Fruit fly (Drosophila melanogaster) whole organism, embryonic: ENCODE results near the gene CG11436.

Source experiments
- ATbp ChIP-seq: fragments of 200-800 bp; sonication (Bioruptor generic); optimal IDR thresholded peaks from 2 replicates; lab custom pipeline; 2017; ENCODE audit warnings: missing biosample characterization, mild to moderate bottlenecking, missing genetic modification characterization, missing genetic modification reagents
- Ada2b ChIP-seq: fragments of 200-800 bp; sonication (Bioruptor generic); IDR thresholded peaks from 2 replicates; pipeline ENCODE4 v1.3.6; 2022; ENCODE audit warnings: missing biosample characterization, missing genetic modification characterization
- Antp ChIP-seq: fragments of 200-800 bp; sonication (Bioruptor generic); optimal IDR thresholded peaks from 3 replicates; lab custom pipeline; 2016; ENCODE audit warnings: missing biosample characterization, missing genetic modification characterization
- Atf3 ChIP-seq: fragments of 200-800 bp; sonication (Bioruptor generic); optimal IDR thresholded peaks from 3 replicates; lab custom pipeline; 2016; ENCODE audit warnings: missing biosample characterization, missing genetic modification characterization
- CG12219 ChIP-seq: fragments of 200-800 bp; sonication (Bioruptor generic); optimal IDR thresholded peaks from 3 replicates; lab custom pipeline; 2018; ENCODE audit warnings: missing biosample characterization, mild to moderate bottlenecking, missing genetic modification characterization
- CG1233 ChIP-seq: fragments of 200-800 bp; sonication (Bioruptor generic); optimal IDR thresholded peaks from 4 replicates; lab custom pipeline; 2018; ENCODE audit warnings: missing biosample characterization, mild to moderate bottlenecking, missing genetic modification characterization
- CG12744 ChIP-seq: fragments of 200-800 bp; sonication (Bioruptor generic); optimal IDR thresholded peaks from 2 replicates; lab custom pipeline; 2016; ENCODE audit warnings: missing biosample characterization, missing genetic modification characterization
- CG14667 ChIP-seq: fragments of 200-800 bp; sonication (Bioruptor generic); IDR thresholded peaks from 2 replicates; pipeline ENCODE4 v1.3.6; 2022; ENCODE audit warnings: missing biosample characterization, missing genetic modification characterization
- CG14710 ChIP-seq: fragments of 200-800 bp; sonication (Bioruptor generic); optimal IDR thresholded peaks from 3 replicates; lab custom pipeline; 2019; ENCODE audit warnings: missing biosample characterization, mild to moderate bottlenecking, missing genetic modification characterization, moderate library complexity
- CG17612 ChIP-seq: fragments of 200-800 bp; sonication (Bioruptor generic); IDR thresholded peaks from 2 replicates; pipeline ENCODE4 v1.3.6; 2022; ENCODE audit warnings: missing biosample characterization, missing genetic modification characterization
- CG17802 ChIP-seq: fragments of 200-800 bp; sonication (Bioruptor generic); optimal IDR thresholded peaks from 2 replicates; lab custom pipeline; 2018; ENCODE audit warnings: missing biosample characterization, mild to moderate bottlenecking, missing genetic modification characterization, moderate library complexity
- CG18011 ChIP-seq: fragments of 200-800 bp; sonication (Bioruptor generic); optimal IDR thresholded peaks from 2 replicates; lab custom pipeline; 2017; ENCODE audit warnings: missing biosample characterization, missing genetic modification characterization, mild to moderate bottlenecking, moderate library complexity, missing genotype
- CG2199 ChIP-seq: fragments of 200-800 bp; sonication (Bioruptor generic); IDR thresholded peaks from 3 replicates; pipeline ENCODE4 v1.3.6; 2022; ENCODE audit warnings: missing biosample characterization, missing genetic modification characterization
- CG2875 ChIP-seq: fragments of 200-800 bp; sonication (Bioruptor generic); optimal IDR thresholded peaks from 2 replicates; lab custom pipeline; 2017; ENCODE audit warnings: missing biosample characterization, mild to moderate bottlenecking, missing genetic modification characterization, missing genetic modification reagents
- CG34422 ChIP-seq: fragments of 200-800 bp; sonication (Bioruptor generic); IDR thresholded peaks from 3 replicates; pipeline ENCODE4 v1.3.6; 2022; ENCODE audit warnings: missing biosample characterization, missing genetic modification characterization
- CG4282 ChIP-seq: fragments of 200-800 bp; sonication (Bioruptor generic); optimal IDR thresholded peaks from 2 replicates; lab custom pipeline; 2016; ENCODE audit warnings: missing biosample characterization, missing genetic modification characterization
- CG4328 ChIP-seq: fragments of 200-800 bp; sonication (Bioruptor generic); optimal IDR thresholded peaks from 3 replicates; lab custom pipeline; 2017; ENCODE audit warnings: missing biosample characterization, missing genetic modification reagents, missing genetic modification characterization
- CG4730 ChIP-seq: fragments of 200-800 bp; sonication (Bioruptor generic); IDR thresholded peaks from 2 replicates; pipeline ENCODE4 v1.3.6; 2022; ENCODE audit warnings: missing biosample characterization, missing genetic modification characterization
- CG4854 ChIP-seq: fragments of 200-800 bp; sonication (Bioruptor generic); optimal IDR thresholded peaks from 2 replicates; lab custom pipeline; 2016; ENCODE audit warnings: missing biosample characterization, missing genetic modification characterization, inconsistent platforms
- CG5245 ChIP-seq: fragments of 200-800 bp; sonication (Bioruptor generic); optimal IDR thresholded peaks from 3 replicates; lab custom pipeline; 2016; ENCODE audit warnings: missing biosample characterization, missing genetic modification characterization
- CG7372 ChIP-seq: fragments of 200-800 bp; sonication (Bioruptor generic); IDR thresholded peaks from 2 replicates; pipeline ENCODE4 v1.3.6; 2022; ENCODE audit warnings: missing biosample characterization, missing genetic modification characterization
- CG7745 ChIP-seq: fragments of 200-800 bp; sonication (Bioruptor generic); optimal IDR thresholded peaks from 2 replicates; lab custom pipeline; 2018; ENCODE audit warnings: missing biosample characterization, mild to moderate bottlenecking, missing genetic modification characterization, moderate library complexity
- CG7987 ChIP-seq: fragments of 200-800 bp; sonication (Bioruptor generic); optimal IDR thresholded peaks from 2 replicates; lab custom pipeline; 2018; ENCODE audit warnings: missing biosample characterization, mild to moderate bottlenecking, missing genetic modification characterization, moderate library complexity
- Dfd ChIP-seq, 2 experiments: fragments of >200 bp; optimal IDR thresholded peaks; 2 replicates each; lab custom pipeline; 2017; ENCODE audit warnings: missing biosample characterization in 2 of 2, missing genetic modification characterization in 2 of 2
- Ets65A ChIP-seq: fragments of 200-800 bp; sonication (Bioruptor generic); peaks from one replicate; lab custom pipeline; 2016; ENCODE audit warnings: missing biosample characterization, missing genetic modification characterization
- H2.0 ChIP-seq: fragments of 200-800 bp; sonication (Bioruptor generic); IDR thresholded peaks from 2 replicates; pipeline ENCODE4 v1.3.6; 2022; ENCODE audit warnings: missing biosample characterization, missing genetic modification characterization
- Hand ChIP-seq: fragments of 200-800 bp; sonication (Bioruptor generic); optimal IDR thresholded peaks from 2 replicates; lab custom pipeline; 2017; ENCODE audit warnings: mild to moderate bottlenecking, missing biosample characterization, missing genetic modification reagents, missing genetic modification characterization
- HmgZ ChIP-seq: fragments of 200-800 bp; sonication (Bioruptor generic); optimal IDR thresholded peaks from 2 replicates; lab custom pipeline; 2018; ENCODE audit warnings: missing biosample characterization, mild to moderate bottlenecking, missing genetic modification characterization
- Hmr ChIP-seq: fragments of 200-800 bp; sonication (Bioruptor generic); optimal IDR thresholded peaks from 3 replicates; lab custom pipeline; 2017; ENCODE audit warnings: mild to moderate bottlenecking, missing biosample characterization, missing genetic modification reagents, missing genetic modification characterization
- Hr51 ChIP-seq, 2 experiments: fragments of 200-800 bp; sonication (Bioruptor generic); optimal IDR thresholded peaks; 2 replicates in 1 of 2; 3 replicates in 1 of 2; lab custom pipeline; 2016 to 2018; ENCODE audit warnings: missing biosample characterization in 2 of 2, missing genetic modification characterization in 2 of 2, mild to moderate bottlenecking in 1 of 2, moderate library complexity in 1 of 2
- Kr ChIP-seq: fragments of 200-800 bp; sonication (Bioruptor generic); optimal IDR thresholded peaks from 2 replicates; lab custom pipeline; 2017; ENCODE audit warnings: missing biosample characterization, mild to moderate bottlenecking, missing genetic modification characterization
- Trl ChIP-seq, 3 experiments: fragments of >200 bp in 2 of 3; fragments of 200-800 bp in 1 of 3; sonication (Bioruptor generic) in 1 of 3; optimal IDR thresholded peaks; 2 replicates in 1 of 3; 3 replicates in 2 of 3; lab custom pipeline; 2016 to 2017; ENCODE audit warnings: missing biosample characterization in 1 of 3, missing genetic modification characterization in 1 of 3
- Xbp1 ChIP-seq: fragments of 200-800 bp; sonication (Bioruptor generic); optimal IDR thresholded peaks from 3 replicates; lab custom pipeline; 2016; ENCODE audit warnings: missing biosample characterization, mild to moderate bottlenecking, missing genetic modification characterization
- ato ChIP-seq: fragments of 200-800 bp; sonication (Bioruptor generic); IDR thresholded peaks from 2 replicates; pipeline ENCODE4 v1.3.6; 2022; ENCODE audit warnings: missing biosample characterization, missing genetic modification characterization; ENCODE audit not compliant: partially characterized antibody
- chm ChIP-seq: fragments of 200-800 bp; sonication (Bioruptor generic); IDR thresholded peaks from 2 replicates; pipeline ENCODE4 v1.3.6; 2022; ENCODE audit warnings: missing biosample characterization, missing genetic modification characterization
- chn ChIP-seq: fragments of 200-800 bp; sonication (Bioruptor generic); optimal IDR thresholded peaks from 2 replicates; lab custom pipeline; 2016; ENCODE audit warnings: missing biosample characterization, missing genetic modification characterization
- dmrt11E ChIP-seq: fragments of 200-800 bp; sonication (Bioruptor generic); optimal IDR thresholded peaks from 3 replicates; lab custom pipeline; 2018; ENCODE audit warnings: missing biosample characterization, mild to moderate bottlenecking, missing genetic modification characterization, moderate library complexity
- gsb-n ChIP-seq: fragments of 200-800 bp; sonication (Bioruptor generic); optimal IDR thresholded peaks from 3 replicates; lab custom pipeline; 2018; ENCODE audit warnings: missing biosample characterization, mild to moderate bottlenecking, missing genetic modification characterization
- ham ChIP-seq: fragments of 200-800 bp; sonication (Bioruptor generic); IDR thresholded peaks from 2 replicates; pipeline ENCODE4 v1.3.6; 2022; ENCODE audit warnings: missing biosample characterization, missing genetic modification characterization
- lmd ChIP-seq: fragments of 200-800 bp; sonication (Bioruptor generic); IDR thresholded peaks from 2 replicates; pipeline ENCODE4 v1.3.6; 2022; ENCODE audit warnings: missing biosample characterization, missing genetic modification characterization
- maf-S ChIP-seq: fragments of 200-800 bp; sonication (Bioruptor generic); optimal IDR thresholded peaks from 2 replicates; lab custom pipeline; 2016; ENCODE audit warnings: missing biosample characterization, missing genetic modification characterization
- odd ChIP-seq: fragments of 200-800 bp; sonication (Bioruptor generic); optimal IDR thresholded peaks from 2 replicates; lab custom pipeline; 2017; ENCODE audit warnings: missing biosample characterization, mild to moderate bottlenecking, missing genetic modification characterization
- otp ChIP-seq: fragments of 200-800 bp; sonication (Bioruptor generic); IDR thresholded peaks from 3 replicates; pipeline ENCODE4, ENCODE4 v1.3.6; 2022; ENCODE audit warnings: missing biosample characterization, missing genetic modification characterization
- peb ChIP-seq: fragments of 200-800 bp; sonication (Bioruptor generic); IDR thresholded peaks from 2 replicates; pipeline ENCODE4 v1.3.6; 2022; ENCODE audit warnings: missing biosample characterization, missing genetic modification characterization
- phol ChIP-seq: fragments of 200-800 bp; sonication (Bioruptor generic); optimal IDR thresholded peaks from 3 replicates; lab custom pipeline; 2018; ENCODE audit warnings: missing biosample characterization, mild to moderate bottlenecking, missing genetic modification characterization, moderate library complexity
- pzg ChIP-seq: fragments of 200-800 bp; sonication (Bioruptor generic); optimal IDR thresholded peaks from 3 replicates; lab custom pipeline; 2018; ENCODE audit warnings: missing biosample characterization, mild to moderate bottlenecking, missing genetic modification characterization, moderate library complexity
- ro ChIP-seq: fragments of 200-800 bp; sonication (Bioruptor generic); IDR thresholded peaks from 2 replicates; pipeline ENCODE4 v1.3.6; 2022; ENCODE audit warnings: missing biosample characterization, missing genetic modification characterization
- sna ChIP-seq: fragments of 200-800 bp; sonication (Bioruptor generic); IDR thresholded peaks from 2 replicates; pipeline ENCODE4 v1.3.6; 2022; ENCODE audit warnings: missing biosample characterization, missing genetic modification characterization; ENCODE audit not compliant: partially characterized antibody
- sr ChIP-seq: fragments of 200-800 bp; sonication (Bioruptor generic); IDR thresholded peaks from 3 replicates; pipeline ENCODE4 v1.3.6; 2022; ENCODE audit warnings: missing biosample characterization, missing genetic modification characterization
- ttk ChIP-seq: fragments of 200-800 bp; sonication (Bioruptor generic); IDR thresholded peaks from 2 replicates; pipeline ENCODE4 v2.1.2; 2022; ENCODE audit warnings: missing biosample characterization, missing genetic modification characterization

CG11436 gene

DNA sequence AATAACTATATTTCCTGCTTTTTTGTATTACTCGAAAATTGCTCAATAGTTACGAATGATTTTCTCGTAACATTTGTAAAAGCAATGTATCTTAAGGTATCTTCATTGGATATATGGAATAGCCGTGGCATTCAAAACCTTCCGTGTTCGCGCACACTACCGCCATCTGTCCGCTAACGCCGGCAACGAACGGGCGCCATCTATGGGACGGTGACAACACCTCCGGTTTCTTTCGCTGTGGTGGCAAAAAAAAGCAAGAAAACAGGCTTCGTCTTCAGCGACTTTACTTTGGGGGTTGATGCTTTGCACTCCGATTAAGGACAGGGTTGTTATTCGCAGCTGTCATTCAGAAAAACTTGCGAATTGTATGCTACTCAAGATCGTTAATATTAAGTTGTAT, 44.6 kb downstream of the CG11436 start (continued):
- TF ChIP-seq sr (GFP tag; lab: Robert Waterston, UW): no peak
- peak; percentile 51; the same call in 1 of the 2 replicates for TF ChIP-seq CG14667 (GFP tag; lab: Robert Waterston, UW)
- TF ChIP-seq Ada2b: peak; percentile 24; the same call in 1 of the 2 replicates
- TF ChIP-seq CG4282: no peak
- TF ChIP-seq ro (GFP tag; lab: Robert Waterston, UW): no peak
- no peak for TF ChIP-seq CG4854 (GFP tag; lab: Kevin White, UChicago)
- peak; percentile 37 for TF ChIP-seq CG7987 (GFP tag; lab: Kevin White, UChicago)
- no peak for TF ChIP-seq CG18011
- 0 out of 2 replicates have a peak, but pooled peaks have one; percentile 20 for TF ChIP-seq peb (GFP tag; lab: Robert Waterston, UW)
- peak; percentile 33 for TF ChIP-seq CG4730 (GFP tag; lab: Robert Waterston, UW)
- TF ChIP-seq Trl (optimal IDR thresholded peaks at IDR 0.05; lab: Kevin White, UChicago): no peak
- peak; percentile 73 for TF ChIP-seq Trl (GFP tag; optimal IDR thresholded peaks at IDR 0.05; lab: Kevin White, UChicago)
- peak; percentile 72 for TF ChIP-seq Antp
- TF ChIP-seq odd (GFP tag; lab: Kevin White, UChicago): peak; percentile 60
- TF ChIP-seq ato (GFP tag; lab: Robert Waterston, UW): no peak
- peak; percentile 77 for TF ChIP-seq CG2875
- no peak for TF ChIP-seq CG7745 (tag; lab: Kevin White, UChicago)
- TF ChIP-seq lmd (GFP tag; lab: Robert Waterston, UW): peak; percentile 47
- no peak for TF ChIP-seq pzg
- no peak for TF ChIP-seq CG7372
- no peak for TF ChIP-seq Ets65A (GFP tag; lab: Kevin White, UChicago)
- peak; percentile 28; the same call in 1 of the 2 replicates for TF ChIP-seq ttk (GFP tag; lab: Robert Waterston, UW)
- TF ChIP-seq maf-S (GFP tag; lab: Kevin White, UChicago): peak; percentile 43
- TF ChIP-seq Dfd (GFP tag; optimal IDR thresholded peaks at IDR 0.05; lab: Kevin White, UChicago): no peak
- peak; percentile 62 for TF ChIP-seq Kr (GFP tag; lab: Kevin White, UChicago)
- TF ChIP-seq HmgZ (tag; lab: Kevin White, UChicago): no peak
- peak; percentile 71 for TF ChIP-seq chn
- peak; percentile 65 for TF ChIP-seq CG5245 (GFP tag; lab: Kevin White, UChicago)
- no peak for TF ChIP-seq sna
- peak; percentile 23 for TF ChIP-seq phol (tag; lab: Kevin White, UChicago)
- TF ChIP-seq chm (GFP tag; lab: Robert Waterston, UW): peak; percentile 83
- peak; percentile 3 for TF ChIP-seq CG14710 (tag; lab: Kevin White, UChicago)
- peak; percentile 28 to 53 for TF ChIP-seq Hr51 (GFP tag; optimal IDR thresholded peaks at IDR 0.05; lab: Kevin White, UChicago)
- peak; percentile 54 for TF ChIP-seq Atf3
- peak; percentile 53 for TF ChIP-seq gsb-n (tag; lab: Kevin White, UChicago)
- TF ChIP-seq CG12219 (GFP tag; lab: Kevin White, UChicago): peak; percentile 34
- TF ChIP-seq Hand (GFP tag; lab: Kevin White, UChicago): no peak
- TF ChIP-seq Hmr: peak; percentile 33
- TF ChIP-seq CG34422: 0 out of 3 replicates have a peak, but pooled peaks have one; percentile 48
- no peak for TF ChIP-seq CG17612 (GFP tag; lab: Robert Waterston, UW)
- TF ChIP-seq CG1233: peak; percentile 40
- peak; percentile 28 for TF ChIP-seq CG17802 (tag; lab: Kevin White, UChicago)
- TF ChIP-seq dmrt11E (tag; lab: Kevin White, UChicago): peak; percentile 63
- TF ChIP-seq Xbp1 (GFP tag; lab: Kevin White, UChicago): peak; percentile 75
- TF ChIP-seq H2.0 (GFP tag; lab: Robert Waterston, UW): peak; percentile 46; the same call in 1 of the 2 replicates
- peak; percentile 66; the same call in 1 of the 3 replicates for TF ChIP-seq otp (GFP tag; lab: Robert Waterston, UW)
- no peak for TF ChIP-seq ham
- no peak for TF ChIP-seq CG12744 (GFP tag; lab: Kevin White, UChicago)
- TF ChIP-seq ATbp: peak; percentile 64
- TF ChIP-seq CG4328 (GFP tag; lab: Kevin White, UChicago): no peak
- peak; percentile 83 for TF ChIP-seq CG2199 (GFP tag; lab: Robert Waterston, UW)
